Worm (Caenorhabditis elegans) whole organism, L1 larva: ENCODE data around the gene gpa-8.

Source experiments
- C34B4.2 ChIP-seq: sonication (generic microtip); optimal IDR thresholded peaks from 2 replicates; lab custom pipeline; 2017; ENCODE audit warnings: mild to moderate bottlenecking, missing genetic modification characterization, missing compliant biosample characterization
- F16B12.6 ChIP-seq: fragments of 150-350 bp; optimal IDR thresholded peaks from 2 replicates; lab custom pipeline; 2014; ENCODE audit warnings: missing biosample characterization, missing genetic modification characterization
- aha-1 ChIP-seq: fragments of 150-350 bp; optimal IDR thresholded peaks from 2 replicates; lab custom pipeline; 2014; ENCODE audit warnings: missing biosample characterization, missing genetic modification characterization
- aly-2 ChIP-seq: fragments of 150-350 bp; optimal IDR thresholded peaks from 2 replicates; lab custom pipeline; 2014; ENCODE audit warnings: missing biosample characterization, missing genetic modification characterization
- blmp-1 ChIP-seq: fragments of 150-350 bp; optimal IDR thresholded peaks from 2 replicates; lab custom pipeline; 2014; ENCODE audit warnings: missing biosample characterization, missing genetic modification characterization
- ceh-8 ChIP-seq: fragments of 200-800 bp; sonication (Bioruptor generic); optimal IDR thresholded peaks from 2 replicates; lab custom pipeline; 2018; ENCODE audit warnings: mild to moderate bottlenecking, missing genetic modification characterization, moderate library complexity, missing compliant biosample characterization
- ceh-90 ChIP-seq: sonication (generic microtip); optimal IDR thresholded peaks from 2 replicates; lab custom pipeline; 2016; ENCODE audit warnings: missing genetic modification characterization, missing compliant biosample characterization
- dsc-1 ChIP-seq: sonication (generic microtip); optimal IDR thresholded peaks from 2 replicates; lab custom pipeline; 2016; ENCODE audit warnings: mild to moderate bottlenecking, missing genetic modification characterization, missing compliant biosample characterization
- efl-1 ChIP-seq, 4 experiments: fragments of 150-350 bp; optimal IDR thresholded peaks in 3 of 4; peaks in 1 of 4; 1 replicate in 1 of 4; 2 replicates in 3 of 4; lab custom pipeline; 2014; ENCODE audit warnings: missing biosample characterization in 2 of 4, missing genetic modification characterization in 2 of 4, missing genetic modification reagents in 2 of 4
- efl-3 ChIP-seq: fragments of 200-800 bp; sonication (Bioruptor generic); optimal IDR thresholded peaks from 2 replicates; lab custom pipeline; 2018; ENCODE audit warnings: mild to moderate bottlenecking, missing genetic modification characterization, missing compliant biosample characterization
- egl-27 ChIP-seq, 2 experiments: fragments of 150-350 bp in 1 of 2; sonication (generic microtip); optimal IDR thresholded peaks; 3 replicates each; lab custom pipeline; 2017 to 2018; ENCODE audit warnings: missing biosample characterization in 2 of 2, missing genetic modification characterization in 2 of 2, missing genetic modification reagents in 2 of 2
- elt-2 ChIP-seq: sonication (generic microtip); optimal IDR thresholded peaks from 2 replicates; lab custom pipeline; 2016; ENCODE audit warnings: missing genetic modification characterization, mild to moderate bottlenecking, inconsistent platforms, missing compliant biosample characterization, missing genetic modification reagents
- fkh-10 ChIP-seq: sonication (generic microtip); optimal IDR thresholded peaks from 2 replicates; lab custom pipeline; 2017; ENCODE audit warnings: missing biosample characterization, missing genetic modification reagents, missing genetic modification characterization
- fkh-8 ChIP-seq: sonication (generic microtip); optimal IDR thresholded peaks from 2 replicates; lab custom pipeline; 2016; ENCODE audit warnings: mild to moderate bottlenecking, missing genetic modification characterization, missing compliant biosample characterization
- fos-1 ChIP-seq: fragments of 150-350 bp; optimal IDR thresholded peaks from 2 replicates; lab custom pipeline; 2014; ENCODE audit warnings: missing biosample characterization, missing genetic modification characterization
- grh-1 ChIP-seq: fragments of 200-800 bp; sonication (Bioruptor generic); IDR thresholded peaks from 2 replicates; pipeline ENCODE4 v1.3.6; 2022; ENCODE audit warnings: missing genetic modification reagents, missing genetic modification characterization, missing compliant biosample characterization
- hlh-17 ChIP-seq: fragments of 200-800 bp; sonication (Bioruptor generic); optimal IDR thresholded peaks from 2 replicates; lab custom pipeline; 2018; ENCODE audit warnings: missing genetic modification characterization, mild to moderate bottlenecking, missing compliant biosample characterization, moderate library complexity, borderline replicate concordance
- hlh-4 ChIP-seq: sonication (generic microtip); optimal IDR thresholded peaks from 2 replicates; lab custom pipeline; 2016; ENCODE audit warnings: mild to moderate bottlenecking, missing genetic modification characterization, missing compliant biosample characterization
- hpl-2 ChIP-seq: fragments of 150-350 bp; optimal IDR thresholded peaks from 2 replicates; lab custom pipeline; 2014; ENCODE audit warnings: missing biosample characterization, missing genetic modification reagents, missing genetic modification characterization
- isw-1 ChIP-seq: fragments of 200-800 bp; sonication (Bioruptor generic); IDR thresholded peaks from 2 replicates; pipeline ENCODE4 v1.3.6; 2022; ENCODE audit warnings: missing genetic modification characterization, missing compliant biosample characterization
- lin-13 ChIP-seq: fragments of 150-350 bp; optimal IDR thresholded peaks from 2 replicates; lab custom pipeline; 2014; ENCODE audit warnings: missing biosample characterization, missing genetic modification reagents, missing genetic modification characterization
- lin-14 ChIP-seq: fragments of 200-800 bp; sonication (Bioruptor generic); optimal IDR thresholded peaks from 2 replicates; lab custom pipeline; 2018; ENCODE audit warnings: mild to moderate bottlenecking, missing genetic modification characterization, moderate library complexity, missing compliant biosample characterization
- lin-15B ChIP-seq: fragments of 150-350 bp; sonication (generic microtip); optimal IDR thresholded peaks from 3 replicates; lab custom pipeline; 2014; ENCODE audit warnings: missing biosample characterization, missing genetic modification characterization
- lin-35 ChIP-seq, 2 experiments: fragments of 150-350 bp; optimal IDR thresholded peaks; 2 replicates each; lab custom pipeline; 2014; ENCODE audit warnings: missing biosample characterization in 2 of 2, missing genetic modification characterization in 2 of 2, missing genetic modification reagents in 2 of 2
- lir-3 ChIP-seq: sonication (generic microtip); optimal IDR thresholded peaks from 2 replicates; lab custom pipeline; 2016; ENCODE audit warnings: mild to moderate bottlenecking, missing genetic modification characterization, moderate library complexity, missing compliant biosample characterization; ENCODE audit not compliant: poor library complexity
- lsy-2 ChIP-seq, 2 experiments: fragments of 150-350 bp; optimal IDR thresholded peaks; 2 replicates each; lab custom pipeline; 2014; ENCODE audit warnings: missing biosample characterization in 2 of 2, missing genetic modification characterization in 2 of 2
- mdl-1 ChIP-seq, 2 experiments: fragments of 150-350 bp; optimal IDR thresholded peaks; 2 replicates each; lab custom pipeline; 2014 to 2017; ENCODE audit warnings: missing biosample characterization in 2 of 2, missing genetic modification characterization in 2 of 2, inconsistent platforms in 1 of 2
- mef-2 ChIP-seq: fragments of 150-350 bp; optimal IDR thresholded peaks from 2 replicates; lab custom pipeline; 2014; ENCODE audit warnings: missing biosample characterization, missing genetic modification characterization
- mep-1 ChIP-seq: fragments of 150-350 bp; optimal IDR thresholded peaks from 2 replicates; lab custom pipeline; 2014; ENCODE audit warnings: missing biosample characterization, missing genetic modification characterization
- nhr-237 ChIP-seq: fragments of 150-350 bp; optimal IDR thresholded peaks from 2 replicates; lab custom pipeline; 2014; ENCODE audit warnings: missing biosample characterization, missing genetic modification characterization
- nhr-28 ChIP-seq: fragments of 150-350 bp; optimal IDR thresholded peaks from 2 replicates; lab custom pipeline; 2014; ENCODE audit warnings: missing biosample characterization, missing genetic modification characterization
- nhr-47 ChIP-seq: sonication (generic microtip); optimal IDR thresholded peaks from 2 replicates; lab custom pipeline; 2016; ENCODE audit warnings: mild to moderate bottlenecking, missing genetic modification characterization, moderate library complexity, missing compliant biosample characterization
- nhr-71 ChIP-seq: sonication (generic microtip); optimal IDR thresholded peaks from 2 replicates; lab custom pipeline; 2016; ENCODE audit warnings: mild to moderate bottlenecking, missing genetic modification characterization, moderate library complexity, missing compliant biosample characterization
- nhr-77 ChIP-seq: fragments of 150-350 bp; optimal IDR thresholded peaks from 2 replicates; lab custom pipeline; 2014; ENCODE audit warnings: missing biosample characterization, missing genetic modification characterization
- nhr-85 ChIP-seq: sonication (generic microtip); peaks from one replicate; lab custom pipeline; 2016; ENCODE audit warnings: missing genetic modification characterization, inconsistent platforms, missing compliant biosample characterization
- pax-3 ChIP-seq: fragments of 200-800 bp; sonication (Bioruptor generic); optimal IDR thresholded peaks from 2 replicates; lab custom pipeline; 2018; ENCODE audit warnings: mild to moderate bottlenecking, missing genetic modification characterization, moderate library complexity, missing compliant biosample characterization
- rnt-1 ChIP-seq: sonication (generic microtip); optimal IDR thresholded peaks from 2 replicates; lab custom pipeline; 2016; ENCODE audit warnings: mild to moderate bottlenecking, missing genetic modification characterization, moderate library complexity, missing compliant biosample characterization
- skn-1 ChIP-seq: fragments of 150-350 bp; optimal IDR thresholded peaks from 2 replicates; lab custom pipeline; 2014; ENCODE audit warnings: missing biosample characterization, missing genetic modification characterization
- snpc-4 ChIP-seq: fragments of 150-350 bp; optimal IDR thresholded peaks from 2 replicates; lab custom pipeline; 2014; ENCODE audit warnings: missing biosample characterization, missing genetic modification characterization
- sox-4 ChIP-seq: sonication (generic microtip); optimal IDR thresholded peaks from 2 replicates; lab custom pipeline; 2016; ENCODE audit warnings: missing genetic modification characterization, missing compliant biosample characterization
- swsn-7 ChIP-seq: sonication (generic microtip); optimal IDR thresholded peaks from 2 replicates; lab custom pipeline; 2016; ENCODE audit warnings: missing genetic modification characterization, missing compliant biosample characterization
- tlp-1 ChIP-seq: fragments of 150-350 bp; optimal IDR thresholded peaks from 2 replicates; lab custom pipeline; 2014; ENCODE audit warnings: missing biosample characterization, missing genetic modification characterization
- unc-30 ChIP-seq: sonication (generic microtip); optimal IDR thresholded peaks from 2 replicates; lab custom pipeline; 2017; ENCODE audit warnings: missing biosample characterization, missing genetic modification characterization
- unc-86 ChIP-seq: sonication (generic microtip); optimal IDR thresholded peaks from 2 replicates; lab custom pipeline; 2016; ENCODE audit warnings: missing genetic modification characterization, missing compliant biosample characterization
- vab-15 ChIP-seq: sonication (generic microtip); optimal IDR thresholded peaks from 2 replicates; lab custom pipeline; 2017; ENCODE audit warnings: missing genotype, mild to moderate bottlenecking, missing genetic modification characterization, missing compliant biosample characterization
- zag-1 ChIP-seq: fragments of 150-350 bp; optimal IDR thresholded peaks from 2 replicates; lab custom pipeline; 2014; ENCODE audit warnings: missing biosample characterization, missing genetic modification characterization
- zip-4 ChIP-seq: fragments of 200-800 bp; sonication (Bioruptor generic); optimal IDR thresholded peaks from 2 replicates; lab custom pipeline; 2018; ENCODE audit warnings: mild to moderate bottlenecking, missing genetic modification characterization, moderate library complexity, missing compliant biosample characterization
- ztf-11 ChIP-seq, 2 experiments: sonication (generic microtip); optimal IDR thresholded peaks; 2 replicates each; lab custom pipeline; 2016 to 2017; ENCODE audit warnings: missing genetic modification characterization in 2 of 2, missing biosample characterization in 1 of 2, missing compliant biosample characterization in 1 of 2
- ztf-4 ChIP-seq: fragments of 150-350 bp; optimal IDR thresholded peaks from 2 replicates; lab custom pipeline; 2014; ENCODE audit warnings: missing biosample characterization, missing genetic modification characterization

The gpa-8 gene

ce11 chrV:12659426-12659825, 19.1 kb upstream of the gpa-8 start, which contains the start of gene ccch-3 (continued):
- TF ChIP-seq nhr-77 (tag; lab: Kevin White, UChicago) (peak; percentile 5), lin-35 (GFP tag; optimal IDR thresholded peaks at IDR 0.05; lab: Kevin White, UChicago) (peak; percentile 76 to 86), vab-15 (tag; lab: Kevin White, UChicago) (peak; percentile 45), ztf-4 (peak; percentile 34), mef-2 (tag; lab: Kevin White, UChicago) (no peak), nhr-71 (tag; lab: Kevin White, UChicago) (peak; percentile 84), snpc-4 (tag; lab: Kevin White, UChicago) (peak; percentile 74), mep-1 (tag; lab: Kevin White, UChicago) (peak; percentile 82), zip-4 (GFP tag; lab: Kevin White, UChicago) (no peak), mdl-1 (tag; optimal IDR thresholded peaks at IDR 0.05; lab: Kevin White, UChicago) (peak in 1 of 2 experiments; percentile 59), efl-1 (optimal IDR thresholded peaks at IDR 0.05; lab: Kevin White, UChicago) (peak; percentile 72 to 80), efl-1 (GFP tag; optimal IDR thresholded peaks at IDR 0.05 in 1 of 2; lab: Kevin White, UChicago) (peak; percentile 78 to 97), fkh-10 (GFP tag; lab: Kevin White, UChicago) (peak; percentile 17), lsy-2 (tag; optimal IDR thresholded peaks at IDR 0.05; lab: Kevin White, UChicago) (peak; percentile 79 to 88), aha-1 (tag; lab: Kevin White, UChicago) (no peak), ceh-90 (tag; lab: Kevin White, UChicago) (no peak), isw-1 (GFP tag; lab: Robert Waterston, UW) (peak; percentile 28), lir-3 (tag; lab: Kevin White, UChicago) (peak; percentile 37), ztf-11 (tag; optimal IDR thresholded peaks at IDR 0.05; lab: Kevin White, UChicago) (no peak), lin-15B (no peak), grh-1 (0 out of 2 replicates have a peak, but pooled peaks have one; percentile 30), nhr-47 (tag; lab: Kevin White, UChicago) (peak; percentile 80), skn-1 (tag; lab: Kevin White, UChicago) (peak; percentile 74), lin-14 (peak; percentile 90), hlh-17 (GFP tag; lab: Kevin White, UChicago) (no peak), ceh-8 (GFP tag; lab: Kevin White, UChicago) (peak; percentile 51), swsn-7 (tag; lab: Kevin White, UChicago) (peak; percentile 78), tlp-1 (no peak), fkh-8 (peak; percentile 70), rnt-1 (tag; lab: Kevin White, UChicago) (peak; percentile 79), elt-2 (tag; lab: Kevin White, UChicago) (no peak)

- TF ChIP-seq vab-15 (tag; lab: Kevin White, UChicago) (no peak), unc-30 (tag; lab: Kevin White, UChicago) (no peak), fos-1 (tag; lab: Kevin White, UChicago) (no peak), efl-3 (no peak), egl-27 (tag; optimal IDR thresholded peaks at IDR 0.05; lab: Kevin White, UChicago) (no peak), hlh-4 (tag; lab: Kevin White, UChicago) (no peak), blmp-1 (tag; lab: Kevin White, UChicago) (no peak)
These were observed 17.9 kb upstream of the gpa-8 start, which contains the start of gene W05B10.6 for ce11 chrV:12658142-12658541. Gene W05B10.6, minus strand, starts transcription at chrV:12658242.

- TF ChIP-seq nhr-237 (tag; lab: Kevin White, UChicago) (no peak), blmp-1 (tag; lab: Kevin White, UChicago) (peak; percentile 24), lin-14 (peak; percentile 71), unc-86 (tag; lab: Kevin White, UChicago) (no peak), mdl-1 (tag; optimal IDR thresholded peaks at IDR 0.05; lab: Kevin White, UChicago) (no peak), unc-30 (tag; lab: Kevin White, UChicago) (no peak), snpc-4 (tag; lab: Kevin White, UChicago) (no peak), lin-13 (GFP tag; lab: Kevin White, UChicago) (no peak), nhr-85 (tag; lab: Kevin White, UChicago) (no peak), F16B12.6 (no peak), zag-1 (no peak), hpl-2 (no peak), sox-4 (tag; lab: Kevin White, UChicago) (no peak), pax-3 (no peak), nhr-47 (tag; lab: Kevin White, UChicago) (no peak), aly-2 (no peak), tlp-1 (no peak), dsc-1 (tag; lab: Kevin White, UChicago) (no peak), efl-1 (optimal IDR thresholded peaks at IDR 0.05; lab: Kevin White, UChicago) (peak; percentile 32 to 41), efl-1 (GFP tag; optimal IDR thresholded peaks at IDR 0.05 in 1 of 2; lab: Kevin White, UChicago) (peak in 1 of 2 experiments; percentile 21), C34B4.2 (tag; lab: Kevin White, UChicago) (no peak), nhr-28 (no peak)
These were observed 9.4 kb upstream of the gpa-8 start, which contains the start of gene lin-25 for ce11 chrV:12649636-12650035. Gene lin-25, plus strand, starts transcription at chrV:12649925.
